Worm (Caenorhabditis elegans) whole organism, young adult: ENCODE data around the gene F25F2.1.

Experiments used
- D2030.7 ChIP-seq: fragments of 200-800 bp; sonication (Bioruptor generic); IDR thresholded peaks from 2 replicates; pipeline ENCODE4 v1.3.6; 2022; ENCODE audit warnings: missing genetic modification reagents, missing genetic modification characterization, missing compliant biosample characterization
- F49E8.2 ChIP-seq: sonication (generic microtip); optimal IDR thresholded peaks from 3 replicates; lab custom pipeline; 2017; ENCODE audit warnings: missing genetic modification characterization, mild to moderate bottlenecking, missing compliant biosample characterization, antibody characterized with exemption, moderate library complexity; ENCODE audit not compliant: insufficient read depth
- F55B11.4 ChIP-seq: sonication (generic microtip); optimal IDR thresholded peaks from 2 replicates; lab custom pipeline; 2016; ENCODE audit warnings: missing compliant biosample characterization, missing genetic modification characterization, borderline replicate concordance; ENCODE audit not compliant: insufficient read depth
- F57C9.4 ChIP-seq: sonication (generic microtip); optimal IDR thresholded peaks from 2 replicates; lab custom pipeline; 2017; ENCODE audit warnings: mild to moderate bottlenecking, missing genetic modification characterization, missing compliant biosample characterization
- T26A5.8 ChIP-seq: sonication (generic microtip); optimal IDR thresholded peaks from 2 replicates; lab custom pipeline; 2016; ENCODE audit warnings: missing genetic modification characterization, missing compliant biosample characterization
- Y56A3A.18 ChIP-seq: fragments of 200-800 bp; sonication (Bioruptor generic); IDR thresholded peaks from 2 replicates; pipeline ENCODE4 v1.3.6; 2022; ENCODE audit warnings: missing genetic modification reagents, missing genetic modification characterization, missing compliant biosample characterization
- ZK185.1 ChIP-seq: sonication (generic microtip); optimal IDR thresholded peaks from 2 replicates; lab custom pipeline; 2016; ENCODE audit warnings: mild to moderate bottlenecking, missing genetic modification characterization, missing compliant biosample characterization; ENCODE audit not compliant: poor library complexity, severe bottlenecking
- attf-3 ChIP-seq: fragments of 200-800 bp; sonication (Bioruptor generic); conservative IDR thresholded peaks from 2 replicates; pipeline ENCODE4 v1.3.6; 2022; ENCODE audit warnings: missing genetic modification reagents, missing genetic modification characterization, missing compliant biosample characterization
- attf-5 ChIP-seq: fragments of 200-800 bp; sonication (Bioruptor generic); optimal IDR thresholded peaks from 2 replicates; lab custom pipeline; 2018; ENCODE audit warnings: mild to moderate bottlenecking, missing genetic modification characterization, missing compliant biosample characterization
- bed-1 ChIP-seq: fragments of 200-800 bp; sonication (Bioruptor generic); IDR thresholded peaks from 2 replicates; pipeline ENCODE4 v1.3.6; 2022; ENCODE audit warnings: missing genetic modification reagents, missing genetic modification characterization, missing compliant biosample characterization
- bed-2 ChIP-seq: fragments of 200-800 bp; sonication (Bioruptor generic); IDR thresholded peaks from 2 replicates; pipeline ENCODE4 v1.3.6; 2022; ENCODE audit warnings: missing genetic modification reagents, missing genetic modification characterization, missing compliant biosample characterization
- ccch-3 ChIP-seq: fragments of 200-800 bp; sonication (Bioruptor generic); optimal IDR thresholded peaks from 2 replicates; lab custom pipeline; 2018; ENCODE audit warnings: mild to moderate bottlenecking, missing genetic modification characterization, missing compliant biosample characterization
- ceh-100 ChIP-seq: fragments of 200-800 bp; sonication (Bioruptor generic); IDR thresholded peaks from 2 replicates; pipeline ENCODE4 v1.3.6; 2022; ENCODE audit warnings: missing genetic modification reagents, missing genetic modification characterization, missing compliant biosample characterization
- chd-7 ChIP-seq: sonication (generic microtip); optimal IDR thresholded peaks from 2 replicates; lab custom pipeline; 2016; ENCODE audit warnings: mild to moderate bottlenecking, missing genetic modification characterization, moderate library complexity, missing compliant biosample characterization
- dox-1 ChIP-seq: fragments of 200-800 bp; sonication (Bioruptor generic); IDR thresholded peaks from 2 replicates; pipeline ENCODE4 v1.3.6; 2022; ENCODE audit warnings: missing genetic modification reagents, missing genetic modification characterization, missing compliant biosample characterization
- dpff-1 ChIP-seq: sonication (generic microtip); optimal IDR thresholded peaks from 2 replicates; lab custom pipeline; 2017; ENCODE audit warnings: mild to moderate bottlenecking, missing genetic modification characterization, missing compliant biosample characterization
- fkh-3 ChIP-seq: sonication (generic microtip); optimal IDR thresholded peaks from 2 replicates; lab custom pipeline; 2016; ENCODE audit warnings: mild to moderate bottlenecking, missing genetic modification characterization, missing compliant biosample characterization
- gei-17 ChIP-seq: fragments of 200-800 bp; sonication (Bioruptor generic); optimal IDR thresholded peaks from 2 replicates; lab custom pipeline; 2018; ENCODE audit warnings: mild to moderate bottlenecking, missing genetic modification characterization, missing compliant biosample characterization
- him-1 ChIP-seq: sonication (generic microtip); optimal IDR thresholded peaks from 2 replicates; lab custom pipeline; 2016; ENCODE audit warnings: missing genotype, missing genetic modification reagents, missing genetic modification characterization, missing compliant biosample characterization
- hlh-12 ChIP-seq: sonication (generic microtip); optimal IDR thresholded peaks from 2 replicates; lab custom pipeline; 2016; ENCODE audit warnings: missing genetic modification characterization, missing compliant biosample characterization
- hlh-26 ChIP-seq: fragments of 200-800 bp; sonication (Bioruptor generic); conservative IDR thresholded peaks from 2 replicates; pipeline ENCODE4 v1.3.6; 2022; ENCODE audit warnings: missing genetic modification reagents, missing genetic modification characterization, missing compliant biosample characterization
- hmg-1.2 ChIP-seq: fragments of 200-800 bp; sonication (Bioruptor generic); IDR thresholded peaks from 2 replicates; pipeline ENCODE4 v1.3.6; 2022; ENCODE audit warnings: missing genetic modification reagents, missing genetic modification characterization, missing compliant biosample characterization
- hmg-20 ChIP-seq: fragments of 200-800 bp; sonication (Bioruptor generic); IDR thresholded peaks from 2 replicates; pipeline ENCODE4 v1.3.6; 2022; ENCODE audit warnings: missing genetic modification reagents, missing genetic modification characterization, missing compliant biosample characterization
- lin-26 ChIP-seq: fragments of 200-800 bp; sonication (Bioruptor generic); IDR thresholded peaks from 2 replicates; pipeline ENCODE4 v1.3.6; 2022; ENCODE audit warnings: missing genetic modification reagents, missing genetic modification characterization, missing compliant biosample characterization
- lin-35 ChIP-seq, 3 experiments: fragments of 150-350 bp in 2 of 3; sonication (generic microtip) in 1 of 3; optimal IDR thresholded peaks; 2 replicates each; lab custom pipeline; 2014 to 2018; ENCODE audit warnings: missing biosample characterization in 3 of 3, missing genetic modification characterization in 3 of 3, missing genetic modification reagents in 3 of 3
- madf-3 ChIP-seq: fragments of 200-800 bp; sonication (Bioruptor generic); IDR thresholded peaks from 2 replicates; pipeline ENCODE4 v1.3.6; 2022; ENCODE audit warnings: missing genetic modification reagents, missing genetic modification characterization, missing compliant biosample characterization
- mel-28 ChIP-seq: sonication (generic microtip); optimal IDR thresholded peaks from 2 replicates; lab custom pipeline; 2016; ENCODE audit warnings: borderline replicate concordance, mild to moderate bottlenecking, missing genetic modification characterization, missing compliant biosample characterization
- mes-4 ChIP-seq: sonication (generic microtip); optimal IDR thresholded peaks from 2 replicates; lab custom pipeline; 2016; ENCODE audit warnings: missing genotype, missing genetic modification characterization, missing compliant biosample characterization
- mxl-1 ChIP-seq: sonication (generic microtip); optimal IDR thresholded peaks from 2 replicates; lab custom pipeline; 2016; ENCODE audit warnings: missing genetic modification characterization, missing compliant biosample characterization
- nhr-120 ChIP-seq: fragments of 200-800 bp; sonication (Bioruptor generic); IDR thresholded peaks from 2 replicates; pipeline ENCODE4 v1.3.6; 2022; ENCODE audit warnings: missing genetic modification characterization, missing compliant biosample characterization
- nhr-179 ChIP-seq: sonication (generic microtip); optimal IDR thresholded peaks from 2 replicates; lab custom pipeline; 2016; ENCODE audit warnings: mild to moderate bottlenecking, missing genetic modification characterization, missing compliant biosample characterization
- nhr-80 ChIP-seq: sonication (generic microtip); optimal IDR thresholded peaks from 2 replicates; lab custom pipeline; 2016; ENCODE audit warnings: missing genetic modification characterization, missing compliant biosample characterization
- nhr-90 ChIP-seq: sonication (generic microtip); optimal IDR thresholded peaks from 2 replicates; lab custom pipeline; 2016; ENCODE audit warnings: missing genotype, mild to moderate bottlenecking, missing genetic modification characterization, missing compliant biosample characterization
- rcor-1 ChIP-seq: fragments of 200-800 bp; sonication (Bioruptor generic); IDR thresholded peaks from 2 replicates; pipeline ENCODE4 v1.3.6; 2022; ENCODE audit warnings: missing genetic modification reagents, missing genetic modification characterization, missing compliant biosample characterization
- rec-8 ChIP-seq, 2 experiments: sonication (generic microtip); optimal IDR thresholded peaks; 2 replicates each; lab custom pipeline; 2016; ENCODE audit warnings: mild to moderate bottlenecking in 2 of 2, missing genetic modification characterization in 2 of 2, missing genetic modification reagents in 2 of 2, missing genotype in 2 of 2, missing biosample characterization in 1 of 2, missing compliant biosample characterization in 1 of 2, moderate library complexity in 1 of 2
- sea-2 ChIP-seq: fragments of 200-800 bp; sonication (Bioruptor generic); IDR thresholded peaks from 2 replicates; pipeline ENCODE4 v1.3.6; 2022; ENCODE audit warnings: missing genetic modification characterization, missing compliant biosample characterization
- sptf-2 ChIP-seq: fragments of 200-800 bp; sonication (Bioruptor generic); optimal IDR thresholded peaks from 2 replicates; lab custom pipeline; 2018; ENCODE audit warnings: mild to moderate bottlenecking, missing genetic modification characterization, missing compliant biosample characterization
- tbp1 ChIP-seq: fragments of 200-800 bp; sonication (Bioruptor generic); optimal IDR thresholded peaks from 2 replicates; lab custom pipeline; 2018; ENCODE audit warnings: mild to moderate bottlenecking, missing genetic modification characterization, missing compliant biosample characterization
- tbx-9 ChIP-seq: sonication (generic microtip); optimal IDR thresholded peaks from 2 replicates; lab custom pipeline; 2016; ENCODE audit warnings: borderline replicate concordance, missing genetic modification characterization, inconsistent platforms, missing compliant biosample characterization
- unc-62 ChIP-seq: fragments of 150-350 bp; optimal IDR thresholded peaks from 2 replicates; lab custom pipeline; 2014; ENCODE audit warnings: missing biosample characterization, missing genetic modification reagents, missing genetic modification characterization
- zim-3 ChIP-seq: sonication (generic microtip); optimal IDR thresholded peaks from 2 replicates; lab custom pipeline; 2017; ENCODE audit warnings: mild to moderate bottlenecking, missing genetic modification characterization, moderate library complexity, missing compliant biosample characterization
- ztf-25 ChIP-seq: fragments of 200-800 bp; sonication (Bioruptor generic); IDR thresholded peaks from 2 replicates; pipeline ENCODE4 v1.3.6; 2022; ENCODE audit warnings: missing genetic modification reagents, missing genetic modification characterization, missing compliant biosample characterization
- ztf-28 ChIP-seq: fragments of 200-800 bp; sonication (Bioruptor generic); IDR thresholded peaks from 2 replicates; pipeline ENCODE4 v1.3.6; 2022; ENCODE audit warnings: missing genetic modification reagents, missing genetic modification characterization, missing compliant biosample characterization
- ztf-6 ChIP-seq: fragments of 200-800 bp; sonication (Bioruptor generic); IDR thresholded peaks from 2 replicates; pipeline ENCODE4 v1.3.6; 2022; ENCODE audit warnings: missing genetic modification reagents, missing genetic modification characterization, missing compliant biosample characterization

The F25F2.1 gene

ce11 chrIII:4470793-4471192 is 37.9 kb upstream of the F25F2.1 start (continued):
- TF ChIP-seq ztf-28, result 0 out of 2 replicates have a peak, but pooled peaks have one; percentile 53
- TF ChIP-seq hmg-1.2 (GFP tag; lab: Robert Waterston, UW), result peak; percentile 75

- TF ChIP-seq ztf-6 (GFP tag; lab: Robert Waterston, UW) (no peak), Y56A3A.18 (peak; percentile 59; the same call in 1 of the 2 replicates), rcor-1 (GFP tag; lab: Robert Waterston, UW) (no peak), tbx-9 (tag; lab: Kevin White, UChicago) (no peak), mxl-1 (tag; lab: Kevin White, UChicago) (no peak), rec-8 (tag; optimal IDR thresholded peaks at IDR 0.05; lab: Kevin White, UChicago) (no peak), F55B11.4 (tag; lab: Kevin White, UChicago) (no peak), F57C9.4 (tag; lab: Kevin White, UChicago) (no peak)
- TF ChIP-seq, all 124 proteins: peak for 1
These were observed 33.7 kb upstream of the F25F2.1 start, which contains the start of gene ifet-1 for ce11 chrIII:4474908-4475307. Gene ifet-1, minus strand, starts transcription at chrIII:4475150.

ce11 chrIII:4475428-4475968 is 33.2 kb upstream of the F25F2.1 start, which contains the start of gene rps-1:
Gene rps-1, plus strand, starts transcription at chrIII:4475918.
- peak; percentile 98 for TF ChIP-seq ZK185.1
- no peak for TF ChIP-seq tbx-9 (tag; lab: Kevin White, UChicago)
- TF ChIP-seq attf-3 (GFP tag; lab: Robert Waterston, UW), result peak; percentile 81
- TF ChIP-seq gei-17 (GFP tag; lab: Kevin White, UChicago), result peak; percentile 90
- peak; percentile 68; the same call in 1 of the 2 replicates for TF ChIP-seq bed-2 (GFP tag; lab: Robert Waterston, UW)
- TF ChIP-seq bed-1 (GFP tag; lab: Robert Waterston, UW), result no peak
- TF ChIP-seq tbp1, result peak; percentile 79
- peak; percentile 96 for TF ChIP-seq hmg-20
- TF ChIP-seq nhr-80, result peak; percentile 95
- TF ChIP-seq attf-5 (GFP tag; lab: Kevin White, UChicago), result peak; percentile 98
- TF ChIP-seq dpff-1 (tag; lab: Kevin White, UChicago), result no peak
- peak; percentile 82 for TF ChIP-seq nhr-90 (tag; lab: Kevin White, UChicago)
- peak; percentile 94 for TF ChIP-seq F49E8.2 (tag; lab: Kevin White, UChicago)
- peak; percentile 70 for TF ChIP-seq him-1
- TF ChIP-seq hlh-12, result no peak
- TF ChIP-seq lin-26 (GFP tag; lab: Robert Waterston, UW), result peak; percentile 85; the same call in 1 of the 2 replicates
- no peak for TF ChIP-seq mel-28
- TF ChIP-seq sptf-2 (GFP tag; lab: Kevin White, UChicago), result no peak
- no peak for TF ChIP-seq nhr-120
- no peak for TF ChIP-seq fkh-3 (tag; lab: Kevin White, UChicago)
- TF ChIP-seq madf-3, result peak; percentile 95
- peak; percentile 76 for TF ChIP-seq unc-62 (GFP tag; lab: Kevin White, UChicago)
- peak; percentile 24; the same call in 1 of the 2 replicates for TF ChIP-seq ztf-25 (GFP tag; lab: Robert Waterston, UW)
- TF ChIP-seq ccch-3 (GFP tag; lab: Kevin White, UChicago), result peak; percentile 11
- TF ChIP-seq nhr-179, result no peak
- peak; percentile 47 for TF ChIP-seq T26A5.8 (tag; lab: Kevin White, UChicago)
- TF ChIP-seq Y56A3A.18, result peak; percentile 97
- peak; percentile 74 for TF ChIP-seq zim-3 (tag; lab: Kevin White, UChicago)
- peak; percentile 92 for TF ChIP-seq ztf-6 (GFP tag; lab: Robert Waterston, UW)
- TF ChIP-seq chd-7 (tag; lab: Kevin White, UChicago), result peak; percentile 96
- peak; percentile 78; the same call in 1 of the 2 replicates for TF ChIP-seq sea-2
- peak; percentile 86 for TF ChIP-seq ceh-100 (GFP tag; lab: Robert Waterston, UW)
- no peak for TF ChIP-seq hlh-26 (GFP tag; lab: Robert Waterston, UW)
- TF ChIP-seq D2030.7 (GFP tag; lab: Robert Waterston, UW), result peak; percentile 92
- peak; percentile 53 to 97 (median 87) for TF ChIP-seq lin-35 (GFP tag; optimal IDR thresholded peaks at IDR 0.05; lab: Kevin White, UChicago)
- TF ChIP-seq dox-1, result peak; percentile 99
- TF ChIP-seq mes-4 (tag; lab: Kevin White, UChicago), result no peak
